Worm (Caenorhabditis elegans): ENCODE measurements around the gene F48E3.2.

ce11 chrX:7452606-7453005 is 40.3 kb downstream of the F48E3.2 start:
- TF ChIP-seq him-1 (tag; optimal IDR thresholded peaks at IDR 0.05) (no peak), W03F9.2 (tag; optimal IDR thresholded peaks at IDR 0.05) (no peak), dao-5 (tag; optimal IDR thresholded peaks at IDR 0.05) (no peak)

All from whole organism, L4/young adult.